Worm (Caenorhabditis elegans): ENCODE results near the gene csp-1.

The csp-1 gene

ce11 chrII:13616000-13616399 is 15.0 kb downstream of the csp-1 start, which contains the start of gene gst-14:
TSS of gene gst-14 (minus strand) at chrII:13616100.
- no peak for TF ChIP-seq snpc-1.3 (tag; optimal IDR thresholded peaks at IDR 0.05; ENCODE audit: insufficient read depth)

ce11 chrII:13617808-13618207 is 16.8 kb downstream of the csp-1 start, which contains the start of gene gst-12:
TSS of gene gst-12 (minus strand) at chrII:13618061.
- no peak for TF ChIP-seq nhr-179 (tag; optimal IDR thresholded peaks at IDR 0.05)
- TF ChIP-seq rec-8 (tag; optimal IDR thresholded peaks at IDR 0.05) = no peak
- no peak for TF ChIP-seq D2030.7 (GFP tag; IDR thresholded peaks at IDR 0.05)
- no peak for TF ChIP-seq lin-40 (tag; optimal IDR thresholded peaks at IDR 0.05)
- no peak for TF ChIP-seq ztf-28 (GFP tag; IDR thresholded peaks at IDR 0.05)

- peak; percentile 71 for TF ChIP-seq F33H1.4 (GFP tag; IDR thresholded peaks at IDR 0.05)
- peak; percentile 67 for TF ChIP-seq madf-6 (GFP tag; IDR thresholded peaks at IDR 0.05)
- 0 out of 2 replicates have a peak, but pooled peaks have one; percentile 13 for TF ChIP-seq madf-8 (GFP tag; conservative IDR thresholded peaks at IDR 0.05)
Measured at ce11 chrII:13622179-13622578, 21.2 kb downstream of the csp-1 start.

ce11 chrII:13624330-13624729 is 23.3 kb downstream of the csp-1 start, which contains the start of gene gst-16:
TSS of gene gst-16 (minus strand) at chrII:13624440.
- no peak for TF ChIP-seq hmg-1.2 (GFP tag; IDR thresholded peaks at IDR 0.05)
- TF ChIP-seq F57C9.4 (tag; optimal IDR thresholded peaks at IDR 0.05) = no peak
- TF ChIP-seq let-526 (GFP tag; IDR thresholded peaks at IDR 0.05) = no peak
- no peak for TF ChIP-seq rpc-1 (optimal IDR thresholded peaks at IDR 0.05)
- no peak for TF ChIP-seq rpc-1 (tag; optimal IDR thresholded peaks at IDR 0.05)
- no peak for TF ChIP-seq ztf-22 (GFP tag; optimal IDR thresholded peaks at IDR 0.05)
- no peak for TF ChIP-seq lir-1 (GFP tag; conservative IDR thresholded peaks at IDR 0.05)
- TF ChIP-seq sdz-38 (tag; optimal IDR thresholded peaks at IDR 0.05) = no peak
- no peak for TF ChIP-seq egl-18 (GFP tag; IDR thresholded peaks at IDR 0.05)
- TF ChIP-seq ceh-40 (GFP tag; IDR thresholded peaks at IDR 0.05) = no peak
- TF ChIP-seq bed-1 (GFP tag; IDR thresholded peaks at IDR 0.05) = no peak
- no peak for TF ChIP-seq madf-10 (tag; optimal IDR thresholded peaks at IDR 0.05)
- no peak for TF ChIP-seq F39B2.1 (GFP tag; IDR thresholded peaks at IDR 0.05)
- no peak for TF ChIP-seq efl-1 (GFP tag; optimal IDR thresholded peaks at IDR 0.05)
- TF ChIP-seq tbp1 (GFP tag; optimal IDR thresholded peaks at IDR 0.05) = no peak
- no peak for TF ChIP-seq aptf-2 (GFP tag; conservative IDR thresholded peaks at IDR 0.05)

- TF ChIP-seq nhr-80 (tag; optimal IDR thresholded peaks at IDR 0.05) (no peak), K12H6.12 (tag; optimal IDR thresholded peaks at IDR 0.05) (no peak), nfyb-1 (GFP tag; IDR thresholded peaks at IDR 0.05) (no peak), egrh-3 (GFP tag; IDR thresholded peaks at IDR 0.05) (no peak), ztf-6 (GFP tag; IDR thresholded peaks at IDR 0.05) (no peak), attf-5 (GFP tag; optimal IDR thresholded peaks at IDR 0.05) (no peak), B0019.2 (GFP tag; conservative IDR thresholded peaks at IDR 0.05) (no peak), rec-8 (tag; optimal IDR thresholded peaks at IDR 0.05) (no peak), pbrm-1 (GFP tag; IDR thresholded peaks at IDR 0.05) (no peak), ama-1 (optimal IDR thresholded peaks at IDR 0.05) (no peak), ama-1 (GFP tag; optimal IDR thresholded peaks at IDR 0.05) (no peak), sptf-2 (GFP tag; optimal IDR thresholded peaks at IDR 0.05) (no peak), mel-28 (tag; optimal IDR thresholded peaks at IDR 0.05; ENCODE audit: borderline replicate concordance) (no peak), snpc-1.3 (tag; optimal IDR thresholded peaks at IDR 0.05; ENCODE audit: insufficient read depth) (no peak), snpc-4 (GFP tag; optimal IDR thresholded peaks at IDR 0.05) (no peak), snpc-4 (tag; optimal IDR thresholded peaks at IDR 0.05) (no peak), aptf-2 (GFP tag; conservative IDR thresholded peaks at IDR 0.05) (no peak), bed-2 (GFP tag; IDR thresholded peaks at IDR 0.05) (no peak), pha-4 (tag; optimal IDR thresholded peaks at IDR 0.05) (no peak), hmg-20 (GFP tag; IDR thresholded peaks at IDR 0.05) (no peak)
Measured at ce11 chrII:13627001-13627400, 26.0 kb downstream of the csp-1 start, which contains the start of gene gst-19. TSS of gene gst-19 (minus strand) at chrII:13627145.

Measured in whole organism, young adult.